Worm (Caenorhabditis elegans) whole organism, early embryonic: ENCODE data around the gene C32D5.4.

Source experiments
- B0310.2 ChIP-seq: sonication (generic microtip); optimal IDR thresholded peaks from 2 replicates; lab custom pipeline; 2016; ENCODE audit warnings: mild to moderate bottlenecking, missing genetic modification characterization, missing compliant biosample characterization
- F13C5.2 ChIP-seq: sonication (generic microtip); optimal IDR thresholded peaks from 2 replicates; lab custom pipeline; 2017; ENCODE audit warnings: mild to moderate bottlenecking, missing genetic modification characterization, inconsistent platforms, missing compliant biosample characterization
- aly-1 ChIP-seq: sonication (generic microtip); optimal IDR thresholded peaks from 2 replicates; lab custom pipeline; 2016; ENCODE audit warnings: missing genetic modification characterization, missing compliant biosample characterization
- ama-1 ChIP-seq: fragments of 150-350 bp; optimal IDR thresholded peaks from 2 replicates; lab custom pipeline; 2014
- ceh-13 ChIP-seq: fragments of 200-800 bp; sonication (Bioruptor generic); optimal IDR thresholded peaks from 2 replicates; lab custom pipeline; 2018; ENCODE audit warnings: mild to moderate bottlenecking, missing genetic modification characterization, missing compliant biosample characterization
- ceh-36 ChIP-seq: sonication (generic microtip); optimal IDR thresholded peaks from 2 replicates; lab custom pipeline; 2016; ENCODE audit warnings: missing genetic modification characterization, inconsistent platforms, missing compliant biosample characterization
- ets-7 ChIP-seq: sonication (generic microtip); optimal IDR thresholded peaks from 2 replicates; lab custom pipeline; 2016; ENCODE audit warnings: missing genotype, missing genetic modification characterization, missing compliant biosample characterization
- flt-1 ChIP-seq: fragments of 200-800 bp; sonication (Bioruptor generic); IDR thresholded peaks from 2 replicates; pipeline ENCODE4 v1.3.6; 2022; ENCODE audit warnings: missing genetic modification characterization, missing compliant biosample characterization
- hmbx-1 ChIP-seq: sonication (generic microtip); optimal IDR thresholded peaks from 2 replicates; lab custom pipeline; 2016; ENCODE audit warnings: mild to moderate bottlenecking, missing genetic modification characterization, missing compliant biosample characterization
- hmg-4 ChIP-seq: fragments of 200-800 bp; sonication (Bioruptor generic); optimal IDR thresholded peaks from 2 replicates; lab custom pipeline; 2018; ENCODE audit warnings: mild to moderate bottlenecking, missing genetic modification characterization, missing compliant biosample characterization
- hnd-1 ChIP-seq: sonication (generic microtip); optimal IDR thresholded peaks from 2 replicates; lab custom pipeline; 2016; ENCODE audit warnings: missing genetic modification characterization, missing compliant biosample characterization
- pes-1 ChIP-seq: fragments of 200-800 bp; sonication (Bioruptor generic); IDR thresholded peaks from 2 replicates; pipeline ENCODE4 v1.3.6; 2022; ENCODE audit warnings: missing genetic modification reagents, missing genetic modification characterization, missing compliant biosample characterization
- scrt-1 ChIP-seq: fragments of 200-800 bp; sonication (Bioruptor generic); IDR thresholded peaks from 2 replicates; pipeline ENCODE4 v1.3.6; 2022; ENCODE audit warnings: missing genetic modification characterization, missing compliant biosample characterization
- sea-1 ChIP-seq: fragments of 200-800 bp; sonication (Bioruptor generic); conservative IDR thresholded peaks from 2 replicates; pipeline ENCODE4 v1.3.6; 2022; ENCODE audit warnings: missing genetic modification characterization, missing compliant biosample characterization
- tbx-11 ChIP-seq: fragments of 200-800 bp; sonication (Bioruptor generic); IDR thresholded peaks from 2 replicates; pipeline ENCODE4 v1.3.6; 2022; ENCODE audit warnings: missing genetic modification characterization, missing compliant biosample characterization
- tbx-37 ChIP-seq: fragments of 200-800 bp; sonication (Bioruptor generic); conservative IDR thresholded peaks from 2 replicates; pipeline ENCODE4 v1.3.6; 2022; ENCODE audit warnings: missing genetic modification reagents, missing genetic modification characterization, missing compliant biosample characterization
- tra-4 ChIP-seq: sonication (generic microtip); optimal IDR thresholded peaks from 2 replicates; lab custom pipeline; 2017; ENCODE audit warnings: missing genetic modification characterization, missing compliant biosample characterization

Gene C32D5.4

ce11 chrII:6294261-6294660 is 28.6 kb downstream of the C32D5.4 start, which contains the start of gene mps-1:
Gene mps-1 (minus strand): TSS chrII:6294361.
- TF ChIP-seq hmg-4 (no peak), ceh-36 (no peak), flt-1 (GFP tag; lab: Robert Waterston, UW) (no peak), ets-7 (no peak), ceh-13 (GFP tag; lab: Kevin White, UChicago) (no peak), hnd-1 (no peak), hmbx-1 (no peak), tra-4 (no peak)

ce11 chrII:6292527-6292926 is 30.4 kb downstream of the C32D5.4 start, which contains the start of gene nyn-3:
Gene nyn-3 (minus strand): TSS chrII:6292627.
- TF ChIP-seq B0310.2 (tag; lab: Kevin White, UChicago) (no peak), hnd-1 (no peak), flt-1 (GFP tag; lab: Robert Waterston, UW) (no peak), pes-1 (GFP tag; lab: Robert Waterston, UW) (no peak), tra-4 (no peak), sea-1 (no peak), ceh-36 (no peak), F13C5.2 (tag; lab: Kevin White, UChicago) (no peak)

ce11 chrII:6290047-6290582 is 32.8 kb downstream of the C32D5.4 start, which contains the start of gene upb-1:
Gene upb-1 (minus strand): TSS chrII:6290097.
- TF ChIP-seq flt-1 (GFP tag; lab: Robert Waterston, UW) (no peak), tbx-37 (no peak), sea-1 (no peak), hnd-1 (no peak), ceh-13 (GFP tag; lab: Kevin White, UChicago) (no peak), hmbx-1 (no peak), ceh-36 (no peak), B0310.2 (tag; lab: Kevin White, UChicago) (no peak)

- TF ChIP-seq aly-1 (tag; lab: Kevin White, UChicago) (no peak), scrt-1 (no peak), F13C5.2 (tag; lab: Kevin White, UChicago) (no peak), tra-4 (no peak), ama-1 (lab: Kevin White, UChicago) (no peak), flt-1 (GFP tag; lab: Robert Waterston, UW) (no peak), tbx-37 (no peak), tbx-11 (GFP tag; lab: Robert Waterston, UW) (no peak), ceh-13 (GFP tag; lab: Kevin White, UChicago) (no peak), ceh-36 (no peak), ets-7 (no peak), hmbx-1 (no peak), pes-1 (GFP tag; lab: Robert Waterston, UW) (no peak), B0310.2 (tag; lab: Kevin White, UChicago) (no peak), sea-1 (no peak), hmg-4 (no peak)
Observed at ce11 chrII:6288104-6288503, 34.8 kb downstream of the C32D5.4 start.

- TF ChIP-seq tbx-37 (no peak), tra-4 (no peak), pes-1 (GFP tag; lab: Robert Waterston, UW) (no peak), B0310.2 (tag; lab: Kevin White, UChicago) (no peak), ets-7 (no peak), hmbx-1 (no peak), ama-1 (lab: Kevin White, UChicago) (no peak), hnd-1 (no peak), sea-1 (no peak), ceh-36 (no peak), ceh-13 (GFP tag; lab: Kevin White, UChicago) (no peak), scrt-1 (no peak), hmg-4 (no peak), F13C5.2 (tag; lab: Kevin White, UChicago) (no peak), aly-1 (tag; lab: Kevin White, UChicago) (no peak), flt-1 (GFP tag; lab: Robert Waterston, UW) (no peak), tbx-11 (GFP tag; lab: Robert Waterston, UW) (no peak)
Observed at ce11 chrII:6286865-6287264, 36.0 kb downstream of the C32D5.4 start, which contains the start of gene F13H8.6. Gene F13H8.6 (minus strand): TSS chrII:6286965.

- TF ChIP-seq hnd-1: no peak
- no peak for TF ChIP-seq ceh-36
- no peak for TF ChIP-seq tra-4
- no peak for TF ChIP-seq hmbx-1
- no peak for TF ChIP-seq aly-1 (tag; lab: Kevin White, UChicago)
Observed at ce11 chrII:6283074-6283473, 39.8 kb downstream of the C32D5.4 start, which contains the start of gene F13H8.1. Gene F13H8.1 (plus strand): TSS chrII:6283384.

ce11 chrII:6281903-6282302 is 41.0 kb downstream of the C32D5.4 start:
- TF ChIP-seq hnd-1: no peak
- TF ChIP-seq ceh-36: no peak
- no peak for TF ChIP-seq tbx-11 (GFP tag; lab: Robert Waterston, UW)
- TF ChIP-seq sea-1: no peak
- TF ChIP-seq ets-7: no peak
- no peak for TF ChIP-seq scrt-1
- no peak for TF ChIP-seq tbx-37
- TF ChIP-seq F13C5.2 (tag; lab: Kevin White, UChicago): no peak
- no peak for TF ChIP-seq aly-1 (tag; lab: Kevin White, UChicago)
- no peak for TF ChIP-seq B0310.2 (tag; lab: Kevin White, UChicago)
- TF ChIP-seq hmbx-1: no peak
- no peak for TF ChIP-seq tra-4
- no peak for TF ChIP-seq flt-1 (GFP tag; lab: Robert Waterston, UW)
- TF ChIP-seq ama-1 (lab: Kevin White, UChicago): no peak
- TF ChIP-seq hmg-4: no peak
- TF ChIP-seq ceh-13 (GFP tag; lab: Kevin White, UChicago): no peak
- no peak for TF ChIP-seq pes-1 (GFP tag; lab: Robert Waterston, UW)

- TF ChIP-seq flt-1 (GFP tag; lab: Robert Waterston, UW) (no peak), tra-4 (no peak), ets-7 (no peak), ama-1 (lab: Kevin White, UChicago) (no peak)
Observed at ce11 chrII:6281002-6281401, 41.9 kb downstream of the C32D5.4 start, which contains the start of gene scly-1. Gene scly-1 (minus strand): TSS chrII:6281102.
